Fruit fly (Drosophila melanogaster) whole organism, embryonic: ENCODE measurements around the gene shf.

Experiments
- ATbp ChIP-seq: fragments of 200-800 bp; sonication (Bioruptor generic); optimal IDR thresholded peaks from 2 replicates; lab custom pipeline; 2017; ENCODE audit warnings: missing biosample characterization, mild to moderate bottlenecking, missing genetic modification characterization, missing genetic modification reagents
- Abd-B ChIP-seq: fragments of 200-800 bp; sonication (Bioruptor generic); optimal IDR thresholded peaks from 2 replicates; lab custom pipeline; 2018; ENCODE audit warnings: missing biosample characterization, mild to moderate bottlenecking, missing genetic modification characterization, moderate library complexity
- Awh ChIP-seq: fragments of 200-800 bp; sonication (Bioruptor generic); IDR thresholded peaks from 2 replicates; pipeline ENCODE4, ENCODE4 v1.3.6; 2022; ENCODE audit warnings: missing biosample characterization, missing genetic modification characterization
- B-H1 ChIP-seq: fragments of 200-800 bp; sonication (Bioruptor generic); IDR thresholded peaks from 3 replicates; pipeline ENCODE4 v1.3.6; 2022; ENCODE audit warnings: missing biosample characterization, missing genetic modification characterization
- Bgb ChIP-seq: fragments of 200-800 bp; sonication (Bioruptor generic); IDR thresholded peaks from 2 replicates; pipeline ENCODE4 v1.3.6; 2022; ENCODE audit warnings: missing biosample characterization, missing genetic modification characterization; ENCODE audit not compliant: partially characterized antibody
- C15 ChIP-seq: fragments of 200-800 bp; sonication (Bioruptor generic); IDR thresholded peaks from 3 replicates; pipeline ENCODE4 v1.3.6; 2022; ENCODE audit warnings: missing biosample characterization, missing genetic modification characterization
- CG11456 ChIP-seq: fragments of 200-800 bp; sonication (Bioruptor generic); IDR thresholded peaks from 3 replicates; pipeline ENCODE4 v1.3.6; 2022; ENCODE audit warnings: missing biosample characterization, missing genetic modification characterization
- CG11695 ChIP-seq: fragments of 200-800 bp; sonication (Bioruptor generic); IDR thresholded peaks from 3 replicates; pipeline ENCODE4 v1.3.6; 2022; ENCODE audit warnings: missing biosample characterization, missing genetic modification characterization
- CG12104 ChIP-seq: fragments of 200-800 bp; sonication (Bioruptor generic); optimal IDR thresholded peaks from 3 replicates; lab custom pipeline; 2016; ENCODE audit warnings: missing biosample characterization, missing genetic modification characterization
- CG12744 ChIP-seq: fragments of 200-800 bp; sonication (Bioruptor generic); optimal IDR thresholded peaks from 2 replicates; lab custom pipeline; 2016; ENCODE audit warnings: missing biosample characterization, missing genetic modification characterization
- CG12942 ChIP-seq: fragments of 200-800 bp; sonication (Bioruptor generic); optimal IDR thresholded peaks from 3 replicates; lab custom pipeline; 2016; ENCODE audit warnings: missing biosample characterization, missing genetic modification characterization
- CG15479 ChIP-seq: fragments of 200-800 bp; sonication (Bioruptor generic); optimal IDR thresholded peaks from 3 replicates; lab custom pipeline; 2019; ENCODE audit warnings: missing biosample characterization, mild to moderate bottlenecking, missing genetic modification characterization, moderate library complexity
- CG16815 ChIP-seq: fragments of 200-800 bp; sonication (Bioruptor generic); optimal IDR thresholded peaks from 3 replicates; lab custom pipeline; 2017; ENCODE audit warnings: missing biosample characterization, mild to moderate bottlenecking, missing genetic modification characterization
- CG34422 ChIP-seq: fragments of 200-800 bp; sonication (Bioruptor generic); IDR thresholded peaks from 3 replicates; pipeline ENCODE4 v1.3.6; 2022; ENCODE audit warnings: missing biosample characterization, missing genetic modification characterization
- CG42726 ChIP-seq: fragments of 200-800 bp; sonication (Bioruptor generic); IDR thresholded peaks from 2 replicates; pipeline ENCODE4 v1.3.6; 2022; ENCODE audit warnings: missing biosample characterization, missing genetic modification characterization; ENCODE audit not compliant: partially characterized antibody
- CG4424 ChIP-seq: fragments of 200-800 bp; sonication (Bioruptor generic); optimal IDR thresholded peaks from 3 replicates; lab custom pipeline; 2016; ENCODE audit warnings: missing biosample characterization, missing genetic modification characterization
- CG4617 ChIP-seq: fragments of 200-800 bp; sonication (Bioruptor generic); optimal IDR thresholded peaks from 3 replicates; lab custom pipeline; 2016; ENCODE audit warnings: missing biosample characterization, missing genetic modification characterization, borderline replicate concordance
- CG4730 ChIP-seq: fragments of 200-800 bp; sonication (Bioruptor generic); IDR thresholded peaks from 2 replicates; pipeline ENCODE4 v1.3.6; 2022; ENCODE audit warnings: missing biosample characterization, missing genetic modification characterization
- CG6813 ChIP-seq: fragments of 200-800 bp; sonication (Bioruptor generic); optimal IDR thresholded peaks from 2 replicates; lab custom pipeline; 2017; ENCODE audit warnings: missing biosample characterization, missing genetic modification characterization, mild to moderate bottlenecking, moderate library complexity, missing genetic modification reagents
- CG6854 ChIP-seq: fragments of 200-800 bp; sonication (Bioruptor generic); optimal IDR thresholded peaks from 3 replicates; lab custom pipeline; 2017; ENCODE audit warnings: missing biosample characterization, mild to moderate bottlenecking, missing genetic modification characterization
- CG8359 ChIP-seq: fragments of 200-800 bp; sonication (Bioruptor generic); optimal IDR thresholded peaks from 2 replicates; lab custom pipeline; 2017; ENCODE audit warnings: missing biosample characterization, mild to moderate bottlenecking, missing genetic modification characterization, borderline replicate concordance
- Dip3 ChIP-seq: fragments of 200-800 bp; sonication (Bioruptor generic); optimal IDR thresholded peaks from 3 replicates; lab custom pipeline; 2016; ENCODE audit warnings: missing biosample characterization, missing genetic modification characterization
- Fer1 ChIP-seq: fragments of 200-800 bp; sonication (Bioruptor generic); optimal IDR thresholded peaks from 2 replicates; lab custom pipeline; 2017; ENCODE audit warnings: missing biosample characterization, mild to moderate bottlenecking, missing genetic modification characterization
- Fer3 ChIP-seq: fragments of 200-800 bp; sonication (Bioruptor generic); optimal IDR thresholded peaks from 2 replicates; lab custom pipeline; 2018; ENCODE audit warnings: missing biosample characterization, mild to moderate bottlenecking, missing genetic modification characterization, moderate library complexity
- Hand ChIP-seq: fragments of 200-800 bp; sonication (Bioruptor generic); optimal IDR thresholded peaks from 2 replicates; lab custom pipeline; 2017; ENCODE audit warnings: mild to moderate bottlenecking, missing biosample characterization, missing genetic modification reagents, missing genetic modification characterization
- Jarid2 ChIP-seq: fragments of 200-800 bp; sonication (Bioruptor generic); optimal IDR thresholded peaks from 3 replicates; lab custom pipeline; 2017; ENCODE audit warnings: mild to moderate bottlenecking, missing biosample characterization, missing genetic modification reagents, missing genetic modification characterization
- MESR4 ChIP-seq: fragments of 200-800 bp; sonication (Bioruptor generic); optimal IDR thresholded peaks from 2 replicates; lab custom pipeline; 2018; ENCODE audit warnings: missing biosample characterization, mild to moderate bottlenecking, missing genetic modification characterization, moderate library complexity
- Mad ChIP-seq: fragments of 200-800 bp; sonication (Bioruptor generic); optimal IDR thresholded peaks from 2 replicates; lab custom pipeline; 2016; ENCODE audit warnings: missing biosample characterization, missing genetic modification characterization
- Meics ChIP-seq: fragments of 200-800 bp; sonication (Bioruptor generic); optimal IDR thresholded peaks from 2 replicates; lab custom pipeline; 2017; ENCODE audit warnings: missing biosample characterization, mild to moderate bottlenecking, missing genetic modification characterization
- Mes4 ChIP-seq: fragments of 200-800 bp; sonication (Bioruptor generic); optimal IDR thresholded peaks from 2 replicates; lab custom pipeline; 2016; ENCODE audit warnings: missing biosample characterization, missing genetic modification characterization
- Nf-YB ChIP-seq: fragments of 200-800 bp; sonication (Bioruptor generic); optimal IDR thresholded peaks from 3 replicates; lab custom pipeline; 2019; ENCODE audit warnings: missing biosample characterization, mild to moderate bottlenecking, missing genetic modification characterization, moderate library complexity
- Oli ChIP-seq: fragments of 200-800 bp; sonication (Bioruptor generic); optimal IDR thresholded peaks from 2 replicates; lab custom pipeline; 2018; ENCODE audit warnings: missing biosample characterization, mild to moderate bottlenecking, missing genetic modification characterization, moderate library complexity
- PHDP ChIP-seq: fragments of 200-800 bp; sonication (Bioruptor generic); optimal IDR thresholded peaks from 3 replicates; lab custom pipeline; 2018; ENCODE audit warnings: missing biosample characterization, mild to moderate bottlenecking, missing genetic modification characterization, moderate library complexity
- Sin3A ChIP-seq: fragments of >200 bp; optimal IDR thresholded peaks from 2 replicates; lab custom pipeline; 2018
- Spps ChIP-seq: fragments of 200-800 bp; sonication (Bioruptor generic); optimal IDR thresholded peaks from 2 replicates; lab custom pipeline; 2018; ENCODE audit warnings: missing biosample characterization, mild to moderate bottlenecking, missing genetic modification characterization
- Xbp1 ChIP-seq: fragments of 200-800 bp; sonication (Bioruptor generic); optimal IDR thresholded peaks from 3 replicates; lab custom pipeline; 2016; ENCODE audit warnings: missing biosample characterization, mild to moderate bottlenecking, missing genetic modification characterization
- ara ChIP-seq: fragments of 200-800 bp; sonication (Bioruptor generic); IDR thresholded peaks from 2 replicates; pipeline ENCODE4 v1.3.6; 2022; ENCODE audit warnings: missing biosample characterization, missing genetic modification characterization
- dan ChIP-seq: fragments of 200-800 bp; sonication (Bioruptor generic); IDR thresholded peaks from 2 replicates; pipeline ENCODE4 v1.3.6; 2022; ENCODE audit warnings: missing biosample characterization, missing genetic modification characterization
- ems ChIP-seq: fragments of 200-800 bp; sonication (Bioruptor generic); optimal IDR thresholded peaks from 3 replicates; lab custom pipeline; 2016; ENCODE audit warnings: missing biosample characterization, missing genetic modification characterization
- exex ChIP-seq: fragments of 200-800 bp; sonication (Bioruptor generic); optimal IDR thresholded peaks from 4 replicates; lab custom pipeline; 2018; ENCODE audit warnings: missing biosample characterization, mild to moderate bottlenecking, missing genetic modification characterization, moderate library complexity
- fd96Cb ChIP-seq: fragments of 200-800 bp; sonication (Bioruptor generic); optimal IDR thresholded peaks from 2 replicates; lab custom pipeline; 2018; ENCODE audit warnings: missing biosample characterization, mild to moderate bottlenecking, missing genetic modification characterization, moderate library complexity
- gfzf ChIP-seq: fragments of 200-800 bp; sonication (Bioruptor generic); optimal IDR thresholded peaks from 2 replicates; lab custom pipeline; 2016; ENCODE audit warnings: missing biosample characterization, mild to moderate bottlenecking, missing genetic modification characterization, moderate library complexity
- gsb ChIP-seq: fragments of 200-800 bp; sonication (Bioruptor generic); IDR thresholded peaks from 2 replicates; pipeline ENCODE4 v1.3.6; 2022; ENCODE audit warnings: missing biosample characterization, missing genetic modification characterization
- ind ChIP-seq: fragments of 200-800 bp; sonication (Bioruptor generic); optimal IDR thresholded peaks from 3 replicates; lab custom pipeline; 2016; ENCODE audit warnings: missing biosample characterization, missing genetic modification characterization
- inv ChIP-seq: fragments of 200-800 bp; sonication (Bioruptor generic); IDR thresholded peaks from 2 replicates; pipeline ENCODE4 v1.3.6; 2022; ENCODE audit warnings: missing biosample characterization, missing genetic modification characterization; ENCODE audit not compliant: partially characterized antibody
- klu ChIP-seq: fragments of 200-800 bp; sonication (Bioruptor generic); IDR thresholded peaks from 2 replicates; pipeline ENCODE4 v1.3.6; 2022; ENCODE audit warnings: missing biosample characterization, missing genetic modification characterization
- scrt ChIP-seq: fragments of 200-800 bp; sonication (Bioruptor generic); optimal IDR thresholded peaks from 2 replicates; lab custom pipeline; 2018; ENCODE audit warnings: missing biosample characterization, mild to moderate bottlenecking, missing genetic modification characterization, moderate library complexity
- tll ChIP-seq, 2 experiments: fragments of 200-800 bp in 1 of 2; fragments of >200 bp in 1 of 2; sonication (Bioruptor generic) in 1 of 2; optimal IDR thresholded peaks; 2 replicates each; lab custom pipeline; 2017 to 2019; ENCODE audit warnings: missing biosample characterization in 2 of 2, missing genetic modification characterization in 2 of 2, mild to moderate bottlenecking in 1 of 2, moderate library complexity in 1 of 2
- wek ChIP-seq: fragments of 200-800 bp; sonication (Bioruptor generic); optimal IDR thresholded peaks from 3 replicates; lab custom pipeline; 2018; ENCODE audit warnings: missing biosample characterization, mild to moderate bottlenecking, missing genetic modification characterization, moderate library complexity
- zen2 ChIP-seq: fragments of 200-800 bp; sonication (Bioruptor generic); IDR thresholded peaks from 3 replicates; pipeline ENCODE4 v1.3.6; 2022; ENCODE audit warnings: missing biosample characterization, missing genetic modification characterization; ENCODE audit not compliant: partially characterized antibody

Gene shf

dm6 chrX:6794190-6794589, 14.7 kb upstream of the shf start (continued):
- TF ChIP-seq Jarid2 (GFP tag; lab: Kevin White, UChicago) (peak; percentile 51), C15 (GFP tag; lab: Robert Waterston, UW) (peak; percentile 48; the same call in 1 of the 3 replicates), Hand (GFP tag; lab: Kevin White, UChicago) (peak; percentile 56), CG12744 (GFP tag; lab: Kevin White, UChicago) (peak; percentile 61), Oli (tag; lab: Kevin White, UChicago) (peak; percentile 87), Meics (GFP tag; lab: Kevin White, UChicago) (peak; percentile 85), CG6813 (GFP tag; lab: Kevin White, UChicago) (peak; percentile 82), Abd-B (peak; percentile 81), CG11695 (peak; percentile 83; the same call in 2 of the 3 replicates), zen2 (GFP tag; lab: Robert Waterston, UW) (no peak), CG12942 (GFP tag; lab: Kevin White, UChicago) (peak; percentile 79), wek (GFP tag; lab: Kevin White, UChicago) (peak; percentile 76), Mes4 (GFP tag; lab: Kevin White, UChicago) (peak; percentile 75), MESR4 (peak; percentile 13), Xbp1 (peak; percentile 86), CG16815 (GFP tag; lab: Kevin White, UChicago) (peak; percentile 71), fd96Cb (tag; lab: Kevin White, UChicago) (peak; percentile 79), CG4730 (GFP tag; lab: Robert Waterston, UW) (peak; percentile 73), scrt (GFP tag; lab: Kevin White, UChicago) (peak; percentile 60), Spps (tag; lab: Kevin White, UChicago) (peak; percentile 37), klu (peak; percentile 72), CG4617 (GFP tag; lab: Kevin White, UChicago) (peak; percentile 51), PHDP (tag; lab: Kevin White, UChicago) (peak; percentile 84), inv (GFP tag; lab: Robert Waterston, UW) (no peak), ATbp (peak; percentile 75), dan (GFP tag; lab: Robert Waterston, UW) (0 out of 2 replicates have a peak, but pooled peaks have one; percentile 30), CG4424 (GFP tag; lab: Kevin White, UChicago) (peak; percentile 79), CG8359 (GFP tag; lab: Kevin White, UChicago) (no peak), B-H1 (peak; percentile 74), ind (GFP tag; lab: Kevin White, UChicago) (peak; percentile 85), ems (GFP tag; lab: Kevin White, UChicago) (peak; percentile 82), ara (GFP tag; lab: Robert Waterston, UW) (peak; percentile 85), CG42726 (GFP tag; lab: Robert Waterston, UW) (no peak), Sin3A (lab: Kevin White, UChicago) (no peak), Fer1 (GFP tag; lab: Kevin White, UChicago) (peak; percentile 71), Fer3 (tag; lab: Kevin White, UChicago) (peak; percentile 83), tll (GFP tag; optimal IDR thresholded peaks at IDR 0.05; lab: Kevin White, UChicago) (no peak), Mad (GFP tag; lab: Kevin White, UChicago) (peak; percentile 78), CG34422 (GFP tag; lab: Robert Waterston, UW) (peak; percentile 87), CG12104 (GFP tag; lab: Kevin White, UChicago) (peak; percentile 65), CG15479 (no peak), Awh (GFP tag; lab: Robert Waterston, UW) (peak; percentile 82), gsb (GFP tag; lab: Robert Waterston, UW) (peak; percentile 83), exex (tag; lab: Kevin White, UChicago) (peak; percentile 12), CG6854 (GFP tag; lab: Kevin White, UChicago) (peak; percentile 67), Bgb (GFP tag; lab: Robert Waterston, UW) (no peak), Dip3 (GFP tag; lab: Kevin White, UChicago) (peak; percentile 81), Nf-YB (GFP tag; lab: Kevin White, UChicago) (peak; percentile 58), CG11456 (peak; percentile 92), gfzf (GFP tag; lab: Kevin White, UChicago) (no peak)
